Worm (Caenorhabditis elegans) whole organism, mixed stage, embryonic: Measurements from ENCODE around the gene srt-19.

ENCODE experiments used
- blmp-1 ChIP-seq: fragments of 150-350 bp; optimal IDR thresholded peaks from 2 replicates; lab custom pipeline; 2014; ENCODE audit warnings: missing biosample characterization, missing genetic modification characterization
- ham-2 ChIP-seq: fragments of 200-800 bp; sonication (Bioruptor generic); optimal IDR thresholded peaks from 2 replicates; lab custom pipeline; 2018; ENCODE audit warnings: mild to moderate bottlenecking, missing genetic modification characterization, missing compliant biosample characterization
- lsy-2 ChIP-seq: fragments of 150-350 bp; optimal IDR thresholded peaks from 2 replicates; lab custom pipeline; 2014; ENCODE audit warnings: missing biosample characterization, missing genetic modification characterization

ce11 chrV:4295920-4296319, 11.1 kb downstream of the srt-19 start, which contains the start of gene F47D2.11:
- TF ChIP-seq lsy-2 (tag; lab: Kevin White, UChicago) (no peak), ham-2 (GFP tag; lab: Kevin White, UChicago) (no peak), blmp-1 (tag; lab: Kevin White, UChicago) (no peak)
